Fruit fly (Drosophila melanogaster) whole organism, embryonic: Measurements from ENCODE around the gene CG32459.

ENCODE experiments used
- CG10267 ChIP-seq: fragments of 200-800 bp; sonication (Bioruptor generic); optimal IDR thresholded peaks from 2 replicates; lab custom pipeline; 2018; ENCODE audit warnings: missing biosample characterization, mild to moderate bottlenecking, missing genetic modification characterization, moderate library complexity
- CG11696 ChIP-seq: fragments of 200-800 bp; sonication (Bioruptor generic); IDR thresholded peaks from 2 replicates; pipeline ENCODE4 v1.3.6; 2022; ENCODE audit warnings: missing biosample characterization, missing genetic modification characterization
- CG12155 ChIP-seq: fragments of 200-800 bp; sonication (Bioruptor generic); optimal IDR thresholded peaks from 3 replicates; lab custom pipeline; 2016; ENCODE audit warnings: missing biosample characterization, missing genetic modification characterization
- CG15696 ChIP-seq: fragments of 200-800 bp; sonication (Bioruptor generic); optimal IDR thresholded peaks from 2 replicates; lab custom pipeline; 2019; ENCODE audit warnings: missing biosample characterization, mild to moderate bottlenecking, missing genetic modification characterization, moderate library complexity
- CG1603 ChIP-seq: fragments of 200-800 bp; sonication (Bioruptor generic); optimal IDR thresholded peaks from 2 replicates; lab custom pipeline; 2019; ENCODE audit warnings: missing biosample characterization, mild to moderate bottlenecking, missing genetic modification characterization, moderate library complexity
- CG17912 ChIP-seq: fragments of 200-800 bp; sonication (Bioruptor generic); optimal IDR thresholded peaks from 2 replicates; lab custom pipeline; 2018; ENCODE audit warnings: missing biosample characterization, mild to moderate bottlenecking, missing genetic modification characterization
- CG2116 ChIP-seq: fragments of 200-800 bp; sonication (Bioruptor generic); optimal IDR thresholded peaks from 3 replicates; lab custom pipeline; 2018; ENCODE audit warnings: missing biosample characterization, mild to moderate bottlenecking, missing genetic modification characterization
- CG31388 ChIP-seq: fragments of 200-800 bp; sonication (Bioruptor generic); optimal IDR thresholded peaks from 2 replicates; lab custom pipeline; 2016; ENCODE audit warnings: missing biosample characterization, missing genetic modification characterization
- CG4360 ChIP-seq: fragments of 200-800 bp; sonication (Bioruptor generic); IDR thresholded peaks from 2 replicates; pipeline ENCODE4 v1.3.6; 2022; ENCODE audit warnings: missing biosample characterization, missing genetic modification characterization
- CG6272 ChIP-seq: fragments of 200-800 bp; sonication (Bioruptor generic); IDR thresholded peaks from 2 replicates; pipeline ENCODE4 v1.3.6; 2022; ENCODE audit warnings: missing biosample characterization, missing genetic modification characterization
- CG7271 ChIP-seq: fragments of 200-800 bp; sonication (Bioruptor generic); optimal IDR thresholded peaks from 2 replicates; lab custom pipeline; 2018; ENCODE audit warnings: missing biosample characterization, mild to moderate bottlenecking, missing genetic modification characterization, moderate library complexity
- CG8290 ChIP-seq, 3 experiments: fragments of 200-800 bp; sonication (Bioruptor generic); optimal IDR thresholded peaks; 2 replicates each; lab custom pipeline; 2016 to 2019; ENCODE audit warnings: missing biosample characterization in 3 of 3, missing genetic modification characterization in 3 of 3, mild to moderate bottlenecking in 2 of 3, moderate library complexity in 1 of 3
- CG9727 ChIP-seq: fragments of 200-800 bp; sonication (Bioruptor generic); optimal IDR thresholded peaks from 3 replicates; lab custom pipeline; 2017; ENCODE audit warnings: missing biosample characterization, mild to moderate bottlenecking, missing genetic modification characterization
- CG9817 ChIP-seq: fragments of 200-800 bp; sonication (Bioruptor generic); optimal IDR thresholded peaks from 2 replicates; lab custom pipeline; 2018; ENCODE audit warnings: missing biosample characterization, mild to moderate bottlenecking, missing genetic modification characterization, moderate library complexity
- Dll ChIP-seq: fragments of 200-800 bp; sonication (Bioruptor generic); IDR thresholded peaks from 4 replicates; pipeline ENCODE4 v1.3.6; 2022; ENCODE audit warnings: missing biosample characterization, missing genetic modification characterization; ENCODE audit not compliant: partially characterized antibody
- Drgx ChIP-seq: fragments of 200-800 bp; sonication (Bioruptor generic); IDR thresholded peaks from 2 replicates; pipeline ENCODE4 v1.3.6; 2022; ENCODE audit warnings: missing biosample characterization, missing genetic modification characterization
- HLH4C ChIP-seq: fragments of 200-800 bp; sonication (Bioruptor generic); IDR thresholded peaks from 3 replicates; pipeline ENCODE4 v1.3.6; 2022; ENCODE audit warnings: missing biosample characterization, missing genetic modification characterization; ENCODE audit not compliant: partially characterized antibody
- Kr ChIP-seq: fragments of 200-800 bp; sonication (Bioruptor generic); optimal IDR thresholded peaks from 2 replicates; lab custom pipeline; 2017; ENCODE audit warnings: missing biosample characterization, mild to moderate bottlenecking, missing genetic modification characterization
- MTF-1 ChIP-seq: fragments of 200-800 bp; sonication (Bioruptor generic); optimal IDR thresholded peaks from 2 replicates; lab custom pipeline; 2018; ENCODE audit warnings: missing biosample characterization, mild to moderate bottlenecking, missing genetic modification characterization, borderline replicate concordance
- Max ChIP-seq: fragments of 200-800 bp; sonication (Bioruptor generic); optimal IDR thresholded peaks from 2 replicates; lab custom pipeline; 2016; ENCODE audit warnings: missing biosample characterization, mild to moderate bottlenecking, missing genetic modification characterization
- Mrtf ChIP-seq: fragments of 200-800 bp; sonication (Bioruptor generic); IDR thresholded peaks from 3 replicates; pipeline ENCODE4 v1.3.6; 2022; ENCODE audit warnings: missing biosample characterization, missing genetic modification characterization
- Oaz ChIP-seq: fragments of 200-800 bp; sonication (Bioruptor generic); IDR thresholded peaks from 2 replicates; pipeline ENCODE4 v1.3.6; 2022; ENCODE audit warnings: missing biosample characterization, missing genetic modification characterization
- Pdp1 ChIP-seq, 2 experiments: fragments of 200-800 bp; sonication (Bioruptor generic); optimal IDR thresholded peaks; 3 replicates each; lab custom pipeline; 2016; ENCODE audit warnings: missing biosample characterization in 2 of 2, missing genetic modification characterization in 2 of 2, mild to moderate bottlenecking in 1 of 2, moderate library complexity in 1 of 2
- Six4 ChIP-seq: fragments of 200-800 bp; sonication (Bioruptor generic); optimal IDR thresholded peaks from 2 replicates; lab custom pipeline; 2016; ENCODE audit warnings: missing biosample characterization, missing genetic modification characterization
- Usf ChIP-seq: fragments of 200-800 bp; sonication (Bioruptor generic); optimal IDR thresholded peaks from 2 replicates; lab custom pipeline; 2017; ENCODE audit warnings: missing genotype, missing biosample characterization, missing genetic modification characterization
- Vsx1 ChIP-seq: fragments of 200-800 bp; sonication (Bioruptor generic); optimal IDR thresholded peaks from 2 replicates; lab custom pipeline; 2017; ENCODE audit warnings: missing biosample characterization, mild to moderate bottlenecking, missing genetic modification characterization, missing genetic modification reagents
- amos ChIP-seq: fragments of 200-800 bp; sonication (Bioruptor generic); IDR thresholded peaks from 2 replicates; pipeline ENCODE4 v1.3.6; 2022; ENCODE audit warnings: missing biosample characterization, missing genetic modification characterization; ENCODE audit not compliant: partially characterized antibody
- ase ChIP-seq: fragments of 200-800 bp; sonication (Bioruptor generic); IDR thresholded peaks from 3 replicates; pipeline ENCODE4 v1.3.6; 2022; ENCODE audit warnings: missing biosample characterization, missing genetic modification characterization
- cg ChIP-seq: fragments of 200-800 bp; sonication (Bioruptor generic); optimal IDR thresholded peaks from 3 replicates; lab custom pipeline; 2019; ENCODE audit warnings: missing biosample characterization, mild to moderate bottlenecking, missing genetic modification characterization, moderate library complexity
- chinmo ChIP-seq: fragments of 200-800 bp; sonication (Bioruptor generic); IDR thresholded peaks from 4 replicates; pipeline ENCODE4 v1.3.6; 2022; ENCODE audit warnings: missing biosample characterization, missing genetic modification characterization; ENCODE audit not compliant: partially characterized antibody
- crc ChIP-seq: fragments of 200-800 bp; sonication (Bioruptor generic); optimal IDR thresholded peaks from 2 replicates; lab custom pipeline; 2016; ENCODE audit warnings: missing biosample characterization, missing genetic modification characterization
- cwo ChIP-seq: fragments of 200-800 bp; sonication (Bioruptor generic); optimal IDR thresholded peaks from 3 replicates; lab custom pipeline; 2017; ENCODE audit warnings: missing biosample characterization, missing genetic modification characterization, mild to moderate bottlenecking, moderate library complexity, missing genetic modification reagents
- ewg ChIP-seq: fragments of 200-800 bp; sonication (Bioruptor generic); optimal IDR thresholded peaks from 3 replicates; lab custom pipeline; 2017; ENCODE audit warnings: mild to moderate bottlenecking, missing biosample characterization, missing genetic modification reagents, missing genetic modification characterization
- grau ChIP-seq: fragments of 200-800 bp; optimal IDR thresholded peaks from 3 replicates; lab custom pipeline; 2019; ENCODE audit warnings: missing biosample characterization, mild to moderate bottlenecking, missing genetic modification characterization, moderate library complexity
- gsb-n ChIP-seq: fragments of 200-800 bp; sonication (Bioruptor generic); optimal IDR thresholded peaks from 3 replicates; lab custom pipeline; 2018; ENCODE audit warnings: missing biosample characterization, mild to moderate bottlenecking, missing genetic modification characterization
- kah ChIP-seq: fragments of 200-800 bp; sonication (Bioruptor generic); optimal IDR thresholded peaks from 2 replicates; lab custom pipeline; 2018; ENCODE audit warnings: missing biosample characterization, mild to moderate bottlenecking, missing genetic modification characterization
- lbe ChIP-seq: fragments of 200-800 bp; sonication (Bioruptor generic); optimal IDR thresholded peaks from 2 replicates; lab custom pipeline; 2016; ENCODE audit warnings: missing biosample characterization, mild to moderate bottlenecking, missing genetic modification characterization
- lmd ChIP-seq: fragments of 200-800 bp; sonication (Bioruptor generic); IDR thresholded peaks from 2 replicates; pipeline ENCODE4 v1.3.6; 2022; ENCODE audit warnings: missing biosample characterization, missing genetic modification characterization
- mld ChIP-seq: fragments of 200-800 bp; sonication (Bioruptor generic); IDR thresholded peaks from 3 replicates; pipeline ENCODE4 v1.3.6; 2022; ENCODE audit warnings: missing biosample characterization, missing genetic modification characterization; ENCODE audit not compliant: partially characterized antibody
- p53 ChIP-seq: fragments of 200-800 bp; sonication (Bioruptor generic); optimal IDR thresholded peaks from 2 replicates; lab custom pipeline; 2016; ENCODE audit warnings: missing biosample characterization, missing genetic modification characterization
- prd ChIP-seq, 3 experiments: fragments of >200 bp in 2 of 3; fragments of 200-800 bp in 1 of 3; sonication (Bioruptor generic) in 1 of 3; optimal IDR thresholded peaks in 2 of 3; IDR thresholded peaks in 1 of 3; 2 replicates in 2 of 3; 3 replicates in 1 of 3; pipeline versions ENCODE4 v1.3.6 to Lab custom; 2017 to 2022; ENCODE audit warnings: missing biosample characterization in 1 of 3, missing genetic modification characterization in 1 of 3
- pum ChIP-seq: fragments of 200-800 bp; sonication (Bioruptor generic); optimal IDR thresholded peaks from 2 replicates; lab custom pipeline; 2016; ENCODE audit warnings: missing biosample characterization, missing genetic modification characterization
- sens-2 ChIP-seq: fragments of 200-800 bp; sonication (Bioruptor generic); IDR thresholded peaks from 2 replicates; pipeline ENCODE4 v1.3.6; 2022; ENCODE audit warnings: missing biosample characterization, missing genetic modification characterization
- sob ChIP-seq: fragments of 200-800 bp; sonication (Bioruptor generic); IDR thresholded peaks from 2 replicates; pipeline ENCODE4 v1.3.6; 2022; ENCODE audit warnings: missing biosample characterization, missing genetic modification characterization
- tgo ChIP-seq: fragments of 200-800 bp; sonication (Bioruptor generic); IDR thresholded peaks from 3 replicates; pipeline ENCODE4 v1.3.6; 2022; ENCODE audit warnings: missing biosample characterization, missing genetic modification characterization
- vnd ChIP-seq: fragments of 200-800 bp; sonication (Bioruptor generic); IDR thresholded peaks from 3 replicates; pipeline ENCODE4 v1.3.6; 2022; ENCODE audit warnings: missing biosample characterization, missing genetic modification characterization; ENCODE audit not compliant: partially characterized antibody
- yki ChIP-seq: fragments of >200 bp; optimal IDR thresholded peaks from 3 replicates; lab custom pipeline; 2018

CG32459 gene

dm6 chr3L:22863367-22864078, 7.7 kb upstream of the CG32459 start, which contains the start of gene CG33169 (continued):
- TF ChIP-seq ewg (peak; percentile 85), gsb-n (peak; percentile 43), Usf (GFP tag; lab: Kevin White, UChicago) (peak; percentile 67), Six4 (GFP tag; lab: Kevin White, UChicago) (peak; percentile 36), grau (peak; percentile 70), Pdp1 (GFP tag; optimal IDR thresholded peaks at IDR 0.05; lab: Kevin White, UChicago) (peak; percentile 91 to 94), Dll (GFP tag; lab: Robert Waterston, UW) (peak; percentile 61; the same call in 2 of the 4 replicates), CG9727 (GFP tag; lab: Kevin White, UChicago) (peak; percentile 55), mld (no peak), CG11696 (GFP tag; lab: Robert Waterston, UW) (no peak), tgo (GFP tag; lab: Robert Waterston, UW) (peak; percentile 82), cwo (peak; percentile 56), CG2116 (GFP tag; lab: Kevin White, UChicago) (peak; percentile 70), lmd (GFP tag; lab: Robert Waterston, UW) (peak; percentile 79), CG1603 (tag; lab: Kevin White, UChicago) (peak; percentile 95), kah (peak; percentile 98), cg (GFP tag; lab: Kevin White, UChicago) (peak; percentile 28), Oaz (GFP tag; lab: Robert Waterston, UW) (peak; percentile 33; the same call in 1 of the 2 replicates), Drgx (peak; percentile 41; the same call in 1 of the 2 replicates), lbe (GFP tag; lab: Kevin White, UChicago) (peak; percentile 30), yki (lab: Kevin White, UChicago) (no peak), amos (GFP tag; lab: Robert Waterston, UW) (peak; percentile 76), HLH4C (GFP tag; lab: Robert Waterston, UW) (peak; percentile 49; the same call in 1 of the 3 replicates), Kr (GFP tag; lab: Kevin White, UChicago) (no peak), CG12155 (GFP tag; lab: Kevin White, UChicago) (peak; percentile 98), sob (GFP tag; lab: Robert Waterston, UW) (peak; percentile 98), chinmo (GFP tag; lab: Robert Waterston, UW) (peak; percentile 76; the same call in 3 of the 4 replicates), CG9817 (peak; percentile 92), CG4360 (GFP tag; lab: Robert Waterston, UW) (peak; percentile 61; the same call in 1 of the 2 replicates), CG17912 (peak; percentile 90), crc (peak; percentile 65), sens-2 (GFP tag; lab: Robert Waterston, UW) (peak; percentile 26; the same call in 1 of the 2 replicates), pum (GFP tag; lab: Kevin White, UChicago) (peak; percentile 83), Vsx1 (GFP tag; lab: Kevin White, UChicago) (peak; percentile 56), MTF-1 (GFP tag; lab: Kevin White, UChicago) (peak; percentile 76), p53 (peak; percentile 89), Mrtf (GFP tag; lab: Robert Waterston, UW) (peak; percentile 75; the same call in 2 of the 3 replicates), Max (GFP tag; lab: Kevin White, UChicago) (peak; percentile 84), CG15696 (tag; lab: Kevin White, UChicago) (peak; percentile 46), prd (optimal IDR thresholded peaks at IDR 0.05; lab: Kevin White, UChicago) (no peak), prd (GFP tag; IDR thresholded peaks at IDR 0.05; lab: Robert Waterston, UW) (peak; percentile 82), CG8290 (GFP tag; optimal IDR thresholded peaks at IDR 0.05; lab: Kevin White, UChicago) (peak; percentile 90), CG8290 (tag; optimal IDR thresholded peaks at IDR 0.05; lab: Kevin White, UChicago) (peak; percentile 33 to 97), CG31388 (GFP tag; lab: Kevin White, UChicago) (peak; percentile 52), CG10267 (tag; lab: Kevin White, UChicago) (peak; percentile 99), CG7271 (tag; lab: Kevin White, UChicago) (no peak), ase (GFP tag; lab: Robert Waterston, UW) (peak; percentile 83), vnd (GFP tag; lab: Robert Waterston, UW) (peak; percentile 56; the same call in 1 of the 3 replicates), CG6272 (peak; percentile 57; the same call in 1 of the 2 replicates)
